Worm (Caenorhabditis elegans) whole organism, L1 larva: ENCODE data around the gene smrc-1.

ENCODE experiments used
- ceh-82 ChIP-seq, 3 experiments: fragments of 150-350 bp in 1 of 3; sonication (generic microtip) in 2 of 3; optimal IDR thresholded peaks; 2 replicates each; lab custom pipeline; 2014 to 2017; ENCODE audit warnings: missing biosample characterization in 3 of 3, missing genetic modification characterization in 3 of 3
- egl-13 ChIP-seq: sonication (generic microtip); optimal IDR thresholded peaks from 2 replicates; lab custom pipeline; 2016; ENCODE audit warnings: missing genotype, missing genetic modification reagents, missing genetic modification characterization, missing compliant biosample characterization
- fkh-10 ChIP-seq: sonication (generic microtip); optimal IDR thresholded peaks from 2 replicates; lab custom pipeline; 2017; ENCODE audit warnings: missing biosample characterization, missing genetic modification reagents, missing genetic modification characterization
- fkh-8 ChIP-seq: sonication (generic microtip); optimal IDR thresholded peaks from 2 replicates; lab custom pipeline; 2016; ENCODE audit warnings: mild to moderate bottlenecking, missing genetic modification characterization, missing compliant biosample characterization
- fos-1 ChIP-seq: fragments of 150-350 bp; optimal IDR thresholded peaks from 2 replicates; lab custom pipeline; 2014; ENCODE audit warnings: missing biosample characterization, missing genetic modification characterization
- lin-35 ChIP-seq, 2 experiments: fragments of 150-350 bp; optimal IDR thresholded peaks; 2 replicates each; lab custom pipeline; 2014; ENCODE audit warnings: missing biosample characterization in 2 of 2, missing genetic modification characterization in 2 of 2, missing genetic modification reagents in 2 of 2
- mep-1 ChIP-seq: fragments of 150-350 bp; optimal IDR thresholded peaks from 2 replicates; lab custom pipeline; 2014; ENCODE audit warnings: missing biosample characterization, missing genetic modification characterization
- nhr-11 ChIP-seq: fragments of 150-350 bp; optimal IDR thresholded peaks from 2 replicates; lab custom pipeline; 2014; ENCODE audit warnings: missing biosample characterization, missing genetic modification characterization
- nhr-12 ChIP-seq: sonication (generic microtip); optimal IDR thresholded peaks from 2 replicates; lab custom pipeline; 2017; ENCODE audit warnings: missing biosample characterization, missing genetic modification characterization
- nhr-85 ChIP-seq: sonication (generic microtip); peaks from one replicate; lab custom pipeline; 2016; ENCODE audit warnings: missing genetic modification characterization, inconsistent platforms, missing compliant biosample characterization
- snpc-4 ChIP-seq: fragments of 150-350 bp; optimal IDR thresholded peaks from 2 replicates; lab custom pipeline; 2014; ENCODE audit warnings: missing biosample characterization, missing genetic modification characterization
- unc-130 ChIP-seq: fragments of 150-350 bp; optimal IDR thresholded peaks from 2 replicates; lab custom pipeline; 2017; ENCODE audit warnings: missing biosample characterization, missing genetic modification characterization, inconsistent platforms
- unc-98 ChIP-seq: fragments of 200-800 bp; sonication (Bioruptor generic); IDR thresholded peaks from 2 replicates; pipeline ENCODE4 v1.3.6; 2022; ENCODE audit warnings: missing genetic modification characterization, missing compliant biosample characterization
- ztf-11 ChIP-seq, 2 experiments: sonication (generic microtip); optimal IDR thresholded peaks; 2 replicates each; lab custom pipeline; 2016 to 2017; ENCODE audit warnings: missing genetic modification characterization in 2 of 2, missing biosample characterization in 1 of 2, missing compliant biosample characterization in 1 of 2

DNA sequence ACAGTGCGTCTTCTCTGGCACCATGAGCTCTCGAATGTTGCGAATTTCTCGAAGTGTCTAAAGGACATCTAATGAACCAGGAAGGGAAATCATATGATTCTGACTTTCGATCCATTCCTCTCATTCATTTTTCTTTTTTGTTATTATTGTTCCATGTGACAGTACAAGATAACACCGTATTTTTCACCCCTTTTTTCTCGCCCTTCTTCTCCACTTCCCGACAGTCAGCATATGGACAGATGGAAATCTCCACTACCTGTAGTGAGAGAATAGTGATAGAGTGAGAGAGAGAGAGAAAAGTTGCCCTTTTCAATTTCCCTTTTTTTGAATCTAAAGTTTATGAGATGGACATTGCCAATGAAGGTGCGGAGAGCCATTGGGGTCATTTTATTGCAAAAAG, 29.9 kb upstream of the smrc-1 start:
- TF ChIP-seq fkh-10 (GFP tag; lab: Kevin White, UChicago): no peak
- no peak for TF ChIP-seq ztf-11 (tag; optimal IDR thresholded peaks at IDR 0.05; lab: Kevin White, UChicago)
- no peak for TF ChIP-seq nhr-11 (tag; lab: Kevin White, UChicago)
- TF ChIP-seq unc-130 (tag; lab: Kevin White, UChicago): no peak
- peak in 1 of 2 experiments; percentile 60 for TF ChIP-seq lin-35 (GFP tag; optimal IDR thresholded peaks at IDR 0.05; lab: Kevin White, UChicago)
- no peak for TF ChIP-seq unc-98 (GFP tag; lab: Robert Waterston, UW)
- no peak for TF ChIP-seq snpc-4 (tag; lab: Kevin White, UChicago)
- no peak for TF ChIP-seq fos-1 (tag; lab: Kevin White, UChicago)
- peak; percentile 71 for TF ChIP-seq mep-1
- no peak for TF ChIP-seq nhr-12
- TF ChIP-seq fkh-8 (tag; lab: Kevin White, UChicago): no peak
- no peak for TF ChIP-seq egl-13 (tag; lab: Kevin White, UChicago)
- peak; percentile 97 for TF ChIP-seq nhr-85 (tag; lab: Kevin White, UChicago)
- TF ChIP-seq ceh-82 (tag; optimal IDR thresholded peaks at IDR 0.05; lab: Kevin White, UChicago): no peak
